Worm (Caenorhabditis elegans) whole organism, mixed stage, embryonic: Measurements from ENCODE around the gene frpr-12.

ENCODE experiments used
- bed-3 ChIP-seq: fragments of 200-800 bp; sonication (Bioruptor generic); optimal IDR thresholded peaks from 3 replicates; lab custom pipeline; 2018; ENCODE audit warnings: mild to moderate bottlenecking, missing genetic modification characterization, moderate library complexity, missing compliant biosample characterization
- flh-1 ChIP-seq: fragments of 200-800 bp; sonication (Bioruptor generic); optimal IDR thresholded peaks from 2 replicates; lab custom pipeline; 2018; ENCODE audit warnings: mild to moderate bottlenecking, missing genetic modification characterization, moderate library complexity, missing compliant biosample characterization
- ham-2 ChIP-seq: fragments of 200-800 bp; sonication (Bioruptor generic); optimal IDR thresholded peaks from 2 replicates; lab custom pipeline; 2018; ENCODE audit warnings: mild to moderate bottlenecking, missing genetic modification characterization, missing compliant biosample characterization
- lin-13 ChIP-seq: fragments of 150-350 bp; optimal IDR thresholded peaks from 2 replicates; lab custom pipeline; 2014; ENCODE audit warnings: missing biosample characterization, missing genetic modification characterization
- lin-32 ChIP-seq: fragments of 200-800 bp; sonication (Bioruptor generic); optimal IDR thresholded peaks from 2 replicates; lab custom pipeline; 2018; ENCODE audit warnings: mild to moderate bottlenecking, missing genetic modification characterization, missing compliant biosample characterization
- mab-5 ChIP-seq: fragments of 150-350 bp; optimal IDR thresholded peaks from 2 replicates; lab custom pipeline; 2014; ENCODE audit warnings: missing biosample characterization, missing genetic modification characterization
- mep-1 ChIP-seq: fragments of 150-350 bp; optimal IDR thresholded peaks from 2 replicates; lab custom pipeline; 2017; ENCODE audit warnings: missing biosample characterization, missing genetic modification reagents, missing genetic modification characterization, inconsistent platforms
- nhr-12 ChIP-seq: fragments of 150-350 bp; optimal IDR thresholded peaks from 2 replicates; lab custom pipeline; 2014; ENCODE audit warnings: missing biosample characterization, missing genetic modification characterization
- nhr-2 ChIP-seq: fragments of 150-350 bp; optimal IDR thresholded peaks from 2 replicates; lab custom pipeline; 2014; ENCODE audit warnings: missing biosample characterization, missing genetic modification characterization
- nhr-237 ChIP-seq: fragments of 150-350 bp; optimal IDR thresholded peaks from 2 replicates; lab custom pipeline; 2014; ENCODE audit warnings: missing biosample characterization, missing genetic modification characterization
- nhr-28 ChIP-seq: fragments of 150-350 bp; optimal IDR thresholded peaks from 2 replicates; lab custom pipeline; 2014; ENCODE audit warnings: missing biosample characterization, missing genetic modification characterization
- snpc-4 ChIP-seq: fragments of 150-350 bp; optimal IDR thresholded peaks from 2 replicates; lab custom pipeline; 2014; ENCODE audit warnings: missing biosample characterization, missing genetic modification characterization
- unc-120 ChIP-seq: sonication (generic microtip); optimal IDR thresholded peaks from 2 replicates; lab custom pipeline; 2017; ENCODE audit warnings: missing genetic modification characterization, missing compliant biosample characterization; ENCODE audit not compliant: poor library complexity, severe bottlenecking
- unc-39 ChIP-seq: fragments of 150-350 bp; optimal IDR thresholded peaks from 2 replicates; lab custom pipeline; 2014; ENCODE audit warnings: missing biosample characterization, missing genetic modification characterization

DNA sequence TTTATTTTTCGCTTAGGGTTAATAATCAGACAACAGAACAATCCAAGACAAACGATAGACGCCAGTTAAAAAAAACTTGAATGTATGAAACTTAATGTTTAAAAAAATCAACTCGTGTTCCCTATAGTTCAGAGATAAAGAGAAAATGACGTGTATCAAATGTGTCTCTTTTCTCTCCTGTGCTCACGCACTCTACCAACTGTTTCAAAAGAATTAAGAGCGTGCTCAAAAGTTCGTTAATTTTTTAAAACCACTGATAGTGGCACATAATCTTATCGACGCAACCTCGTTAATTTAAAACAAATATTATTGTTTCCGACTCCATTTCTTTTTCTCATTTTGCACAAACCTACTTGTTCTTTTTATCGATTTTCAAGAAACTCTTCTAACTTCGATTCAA lies 2.9 kb downstream of the frpr-12 start:
- TF ChIP-seq nhr-2 = no peak
- no peak for TF ChIP-seq snpc-4
- TF ChIP-seq unc-120 = no peak
- TF ChIP-seq mab-5 (tag; lab: Kevin White, UChicago) = no peak
- no peak for TF ChIP-seq ham-2
- no peak for TF ChIP-seq bed-3 (GFP tag; lab: Kevin White, UChicago)
- no peak for TF ChIP-seq unc-39 (tag; lab: Kevin White, UChicago)
- no peak for TF ChIP-seq nhr-28
- TF ChIP-seq nhr-12 (tag; lab: Kevin White, UChicago) = no peak
- no peak for TF ChIP-seq nhr-237 (tag; lab: Kevin White, UChicago)
- no peak for TF ChIP-seq flh-1 (GFP tag; lab: Kevin White, UChicago)
- TF ChIP-seq lin-13 (tag; lab: Kevin White, UChicago) = no peak
- no peak for TF ChIP-seq lin-32
- no peak for TF ChIP-seq mep-1 (tag; lab: Kevin White, UChicago)
